Worm (Caenorhabditis elegans) whole organism, L3 larva: ENCODE data around the gene C18D11.1.

Experiments
- ceh-9 ChIP-seq: sonication (generic microtip); optimal IDR thresholded peaks from 2 replicates; lab custom pipeline; 2018; ENCODE audit warnings: missing biosample characterization, missing genetic modification characterization
- nhr-12 ChIP-seq: fragments of 150-350 bp; optimal IDR thresholded peaks from 2 replicates; lab custom pipeline; 2014; ENCODE audit warnings: missing biosample characterization, missing genetic modification characterization
- nhr-28 ChIP-seq: fragments of 150-350 bp; optimal IDR thresholded peaks from 2 replicates; lab custom pipeline; 2014; ENCODE audit warnings: missing biosample characterization, missing genetic modification characterization
- sea-2 ChIP-seq: fragments of 150-350 bp; sonication (generic microtip); optimal IDR thresholded peaks from 4 replicates; lab custom pipeline; 2014; ENCODE audit warnings: missing biosample characterization, missing genetic modification reagents, missing genetic modification characterization
- snpc-4 ChIP-seq: fragments of 150-350 bp; optimal IDR thresholded peaks from 2 replicates; lab custom pipeline; 2014; ENCODE audit warnings: missing biosample characterization, missing genetic modification characterization

ce11 chrIII:11843007-11843406, 26.6 kb downstream of the C18D11.1 start:
- TF ChIP-seq nhr-12 (no peak), nhr-28 (tag; lab: Kevin White, UChicago) (no peak), snpc-4 (tag; lab: Kevin White, UChicago) (no peak), sea-2 (no peak), ceh-9 (tag; lab: Kevin White, UChicago) (no peak)
